Fruit fly (Drosophila melanogaster) whole organism, embryonic: Measurements from ENCODE around the gene CG5835.

Source experiments
- Blimp-1 ChIP-seq: fragments of 200-800 bp; sonication (Bioruptor generic); optimal IDR thresholded peaks from 3 replicates; lab custom pipeline; 2018; ENCODE audit warnings: missing biosample characterization, missing genetic modification characterization, mild to moderate bottlenecking, moderate library complexity, missing genetic modification reagents
- CG10979 ChIP-seq: fragments of 200-800 bp; sonication (Bioruptor generic); optimal IDR thresholded peaks from 2 replicates; lab custom pipeline; 2018; ENCODE audit warnings: missing biosample characterization, mild to moderate bottlenecking, missing genetic modification characterization, moderate library complexity
- CG11504 ChIP-seq: fragments of 200-800 bp; sonication (Bioruptor generic); optimal IDR thresholded peaks from 3 replicates; lab custom pipeline; 2019; ENCODE audit warnings: missing biosample characterization, mild to moderate bottlenecking, missing genetic modification characterization, moderate library complexity
- CG12391 ChIP-seq: fragments of 200-800 bp; sonication (Bioruptor generic); optimal IDR thresholded peaks from 3 replicates; lab custom pipeline; 2018; ENCODE audit warnings: missing biosample characterization, mild to moderate bottlenecking, missing genetic modification characterization, moderate library complexity
- CG14710 ChIP-seq: fragments of 200-800 bp; sonication (Bioruptor generic); optimal IDR thresholded peaks from 3 replicates; lab custom pipeline; 2019; ENCODE audit warnings: missing biosample characterization, mild to moderate bottlenecking, missing genetic modification characterization, moderate library complexity
- CG1603 ChIP-seq: fragments of 200-800 bp; sonication (Bioruptor generic); optimal IDR thresholded peaks from 2 replicates; lab custom pipeline; 2019; ENCODE audit warnings: missing biosample characterization, mild to moderate bottlenecking, missing genetic modification characterization, moderate library complexity
- CG17328 ChIP-seq: fragments of 200-800 bp; sonication (Bioruptor generic); IDR thresholded peaks from 2 replicates; pipeline ENCODE4 v1.3.6; 2022; ENCODE audit warnings: missing biosample characterization, missing genetic modification characterization
- CG17359 ChIP-seq: fragments of 200-800 bp; sonication (Bioruptor generic); optimal IDR thresholded peaks from 3 replicates; lab custom pipeline; 2018; ENCODE audit warnings: missing biosample characterization, mild to moderate bottlenecking, missing genetic modification characterization, moderate library complexity
- CG17802 ChIP-seq: fragments of 200-800 bp; sonication (Bioruptor generic); optimal IDR thresholded peaks from 2 replicates; lab custom pipeline; 2018; ENCODE audit warnings: missing biosample characterization, mild to moderate bottlenecking, missing genetic modification characterization, moderate library complexity
- CG18262 ChIP-seq: fragments of 200-800 bp; optimal IDR thresholded peaks from 3 replicates; lab custom pipeline; 2019; ENCODE audit warnings: missing biosample characterization, mild to moderate bottlenecking, missing genetic modification characterization, moderate library complexity
- CG2712 ChIP-seq: fragments of 200-800 bp; optimal IDR thresholded peaks from 3 replicates; lab custom pipeline; 2019; ENCODE audit warnings: missing biosample characterization, mild to moderate bottlenecking, missing genetic modification characterization, moderate library complexity
- CG31441 ChIP-seq: fragments of 200-800 bp; sonication (Bioruptor generic); IDR thresholded peaks from 2 replicates; pipeline ENCODE4 v1.3.6; 2022; ENCODE audit warnings: missing biosample characterization, missing genetic modification characterization
- CG3995 ChIP-seq: fragments of 200-800 bp; sonication (Bioruptor generic); optimal IDR thresholded peaks from 3 replicates; lab custom pipeline; 2016; ENCODE audit warnings: missing biosample characterization, missing genetic modification characterization
- CG6254 ChIP-seq: fragments of 200-800 bp; sonication (Bioruptor generic); optimal IDR thresholded peaks from 3 replicates; lab custom pipeline; 2017; ENCODE audit warnings: mild to moderate bottlenecking, missing biosample characterization, missing genetic modification reagents, missing genetic modification characterization
- CG7372 ChIP-seq: fragments of 200-800 bp; sonication (Bioruptor generic); IDR thresholded peaks from 2 replicates; pipeline ENCODE4 v1.3.6; 2022; ENCODE audit warnings: missing biosample characterization, missing genetic modification characterization
- CTCF ChIP-seq: fragments of 200-800 bp; sonication (Bioruptor generic); optimal IDR thresholded peaks from 2 replicates; lab custom pipeline; 2017; ENCODE audit warnings: missing biosample characterization, mild to moderate bottlenecking, missing genetic modification characterization, moderate library complexity
- Dek ChIP-seq: fragments of 200-800 bp; sonication (Bioruptor generic); optimal IDR thresholded peaks from 3 replicates; lab custom pipeline; 2019; ENCODE audit warnings: missing biosample characterization, mild to moderate bottlenecking, missing genetic modification characterization, moderate library complexity
- Drgx ChIP-seq: fragments of 200-800 bp; sonication (Bioruptor generic); IDR thresholded peaks from 2 replicates; pipeline ENCODE4 v1.3.6; 2022; ENCODE audit warnings: missing biosample characterization, missing genetic modification characterization
- H2.0 ChIP-seq: fragments of 200-800 bp; sonication (Bioruptor generic); IDR thresholded peaks from 2 replicates; pipeline ENCODE4 v1.3.6; 2022; ENCODE audit warnings: missing biosample characterization, missing genetic modification characterization
- Oli ChIP-seq: fragments of 200-800 bp; sonication (Bioruptor generic); optimal IDR thresholded peaks from 2 replicates; lab custom pipeline; 2018; ENCODE audit warnings: missing biosample characterization, mild to moderate bottlenecking, missing genetic modification characterization, moderate library complexity
- Sox102F ChIP-seq: fragments of 200-800 bp; sonication (Bioruptor generic); optimal IDR thresholded peaks from 2 replicates; lab custom pipeline; 2018; ENCODE audit warnings: missing biosample characterization, mild to moderate bottlenecking, missing genetic modification characterization, moderate library complexity
- YL-1 ChIP-seq: fragments of 200-800 bp; sonication (Bioruptor generic); optimal IDR thresholded peaks from 3 replicates; lab custom pipeline; 2017; ENCODE audit warnings: missing biosample characterization, mild to moderate bottlenecking, missing genetic modification characterization
- bigmax ChIP-seq: fragments of 200-800 bp; sonication (Bioruptor generic); optimal IDR thresholded peaks from 2 replicates; lab custom pipeline; 2018; ENCODE audit warnings: missing biosample characterization, mild to moderate bottlenecking, missing genetic modification characterization
- bsh ChIP-seq, 2 experiments: fragments of 200-800 bp; sonication (Bioruptor generic); optimal IDR thresholded peaks; 2 replicates each; lab custom pipeline; 2017 to 2018; ENCODE audit warnings: mild to moderate bottlenecking in 2 of 2, missing biosample characterization in 2 of 2, missing genetic modification characterization in 2 of 2, moderate library complexity in 1 of 2
- chinmo ChIP-seq: fragments of 200-800 bp; sonication (Bioruptor generic); IDR thresholded peaks from 4 replicates; pipeline ENCODE4 v1.3.6; 2022; ENCODE audit warnings: missing biosample characterization, missing genetic modification characterization; ENCODE audit not compliant: partially characterized antibody
- dmrt11E ChIP-seq: fragments of 200-800 bp; sonication (Bioruptor generic); optimal IDR thresholded peaks from 3 replicates; lab custom pipeline; 2018; ENCODE audit warnings: missing biosample characterization, mild to moderate bottlenecking, missing genetic modification characterization, moderate library complexity
- dmrt99B ChIP-seq: fragments of 200-800 bp; sonication (Bioruptor generic); optimal IDR thresholded peaks from 2 replicates; lab custom pipeline; 2018; ENCODE audit warnings: missing biosample characterization, mild to moderate bottlenecking, missing genetic modification characterization, moderate library complexity
- dysf ChIP-seq: fragments of 200-800 bp; sonication (Bioruptor generic); IDR thresholded peaks from 3 replicates; pipeline ENCODE4 v1.3.6; 2022; ENCODE audit warnings: missing biosample characterization, missing genetic modification characterization
- gem ChIP-seq: fragments of 200-800 bp; sonication (Bioruptor generic); optimal IDR thresholded peaks from 2 replicates; lab custom pipeline; 2019; ENCODE audit warnings: missing biosample characterization, mild to moderate bottlenecking, missing genetic modification characterization, moderate library complexity
- grau ChIP-seq: fragments of 200-800 bp; optimal IDR thresholded peaks from 3 replicates; lab custom pipeline; 2019; ENCODE audit warnings: missing biosample characterization, mild to moderate bottlenecking, missing genetic modification characterization, moderate library complexity
- hbn ChIP-seq: fragments of 200-800 bp; sonication (Bioruptor generic); IDR thresholded peaks from 2 replicates; pipeline ENCODE4 v1.3.6; 2022; ENCODE audit warnings: missing biosample characterization, missing genetic modification characterization; ENCODE audit not compliant: partially characterized antibody
- hkb ChIP-seq, 2 experiments: fragments of 200-800 bp in 1 of 2; fragments of >200 bp in 1 of 2; sonication (Bioruptor generic) in 1 of 2; IDR thresholded peaks in 1 of 2; optimal IDR thresholded peaks in 1 of 2; 2 replicates each; pipeline versions ENCODE4 v1.3.6 to Lab custom; 2017 to 2022; ENCODE audit warnings: missing biosample characterization in 1 of 2, missing genetic modification characterization in 1 of 2
- nmo ChIP-seq: fragments of 200-800 bp; sonication (Bioruptor generic); optimal IDR thresholded peaks from 2 replicates; lab custom pipeline; 2018; ENCODE audit warnings: missing biosample characterization, mild to moderate bottlenecking, missing genetic modification characterization, moderate library complexity
- phol ChIP-seq: fragments of 200-800 bp; sonication (Bioruptor generic); optimal IDR thresholded peaks from 3 replicates; lab custom pipeline; 2018; ENCODE audit warnings: missing biosample characterization, mild to moderate bottlenecking, missing genetic modification characterization, moderate library complexity
- row ChIP-seq: fragments of 200-800 bp; sonication (Bioruptor generic); IDR thresholded peaks from 3 replicates; pipeline ENCODE4 v1.3.6; 2022; ENCODE audit warnings: missing biosample characterization, missing genetic modification characterization
- sens ChIP-seq: fragments of 200-800 bp; sonication (Bioruptor generic); peaks from one replicate; lab custom pipeline; 2016; ENCODE audit warnings: missing biosample characterization, missing genetic modification characterization
- sens-2 ChIP-seq: fragments of 200-800 bp; sonication (Bioruptor generic); IDR thresholded peaks from 2 replicates; pipeline ENCODE4 v1.3.6; 2022; ENCODE audit warnings: missing biosample characterization, missing genetic modification characterization
- tap ChIP-seq: fragments of 200-800 bp; optimal IDR thresholded peaks from 3 replicates; lab custom pipeline; 2019; ENCODE audit warnings: missing biosample characterization, mild to moderate bottlenecking, missing genetic modification characterization, moderate library complexity
- unpg ChIP-seq: fragments of 200-800 bp; sonication (Bioruptor generic); optimal IDR thresholded peaks from 3 replicates; lab custom pipeline; 2018; ENCODE audit warnings: missing biosample characterization, mild to moderate bottlenecking, missing genetic modification characterization, moderate library complexity

The CG5835 gene

dm6 chr3R:19105821-19106220 lies 47.7 kb downstream of the CG5835 start (continued):
- no peak for TF ChIP-seq bigmax (GFP tag; lab: Kevin White, UChicago)
- peak; percentile 27 for TF ChIP-seq grau (tag; lab: Kevin White, UChicago)
- no peak for TF ChIP-seq YL-1

- peak; percentile 24 for TF ChIP-seq CG17359 (tag; lab: Kevin White, UChicago)
- peak; percentile 0 for TF ChIP-seq CG2712 (tag; lab: Kevin White, UChicago)
- no peak for TF ChIP-seq Dek (tag; lab: Kevin White, UChicago)
- TF ChIP-seq CG3995 (GFP tag; lab: Kevin White, UChicago), result no peak
- 0 out of 2 replicates have a peak, but pooled peaks have one; percentile 24 for TF ChIP-seq sens-2
- peak; percentile 34 to 47 for TF ChIP-seq bsh (GFP tag; optimal IDR thresholded peaks at IDR 0.05; lab: Kevin White, UChicago)
- 0 out of 3 replicates have a peak, but pooled peaks have one; percentile 10 for TF ChIP-seq row (GFP tag; lab: Robert Waterston, UW)
- no peak for TF ChIP-seq hbn (GFP tag; lab: Robert Waterston, UW)
- TF ChIP-seq dysf, result 0 out of 3 replicates have a peak, but pooled peaks have one; percentile 12
- peak; percentile 84 for TF ChIP-seq Drgx (GFP tag; lab: Robert Waterston, UW)
- TF ChIP-seq CG17802, result no peak
- TF ChIP-seq CG18262 (tag; lab: Kevin White, UChicago), result peak; percentile 1
- TF ChIP-seq CG31441 (GFP tag; lab: Robert Waterston, UW), result 0 out of 2 replicates have a peak, but pooled peaks have one; percentile 35
- peak; percentile 2 for TF ChIP-seq unpg (GFP tag; lab: Kevin White, UChicago)
- TF ChIP-seq hkb (optimal IDR thresholded peaks at IDR 0.05; lab: Kevin White, UChicago), result no peak
- 0 out of 2 replicates have a peak, but pooled peaks have one; percentile 37 for TF ChIP-seq hkb (GFP tag; IDR thresholded peaks at IDR 0.05; lab: Robert Waterston, UW)
- peak; percentile 32 for TF ChIP-seq gem
- TF ChIP-seq CG11504 (tag; lab: Kevin White, UChicago), result peak; percentile 32
- TF ChIP-seq sens (GFP tag; lab: Kevin White, UChicago), result peak; percentile 70
- peak; percentile 4 for TF ChIP-seq dmrt11E (tag; lab: Kevin White, UChicago)
- peak; percentile 48 for TF ChIP-seq CG1603 (tag; lab: Kevin White, UChicago)
- peak; percentile 18 for TF ChIP-seq CG6254
- TF ChIP-seq Blimp-1 (GFP tag; lab: Kevin White, UChicago), result peak; percentile 36
- TF ChIP-seq Sox102F (GFP tag; lab: Kevin White, UChicago), result peak; percentile 25
- peak; percentile 9 for TF ChIP-seq dmrt99B
- TF ChIP-seq tap (tag; lab: Kevin White, UChicago), result no peak
- TF ChIP-seq CG17328 (GFP tag; lab: Robert Waterston, UW), result peak; percentile 30; the same call in 1 of the 2 replicates
- TF ChIP-seq Oli (tag; lab: Kevin White, UChicago), result peak; percentile 30
- TF ChIP-seq CG12391 (tag; lab: Kevin White, UChicago), result peak; percentile 9
- no peak for TF ChIP-seq H2.0 (GFP tag; lab: Robert Waterston, UW)
- peak; percentile 19 for TF ChIP-seq phol
- no peak for TF ChIP-seq CG7372
- TF ChIP-seq nmo, result peak; percentile 10
- peak; percentile 18 for TF ChIP-seq CG10979 (tag; lab: Kevin White, UChicago)
- TF ChIP-seq, all 482 proteins: peak for 26
These were observed 49.4 kb downstream of the CG5835 start for dm6 chr3R:19104123-19104522.

- TF ChIP-seq chinmo (GFP tag; lab: Robert Waterston, UW) (0 out of 4 replicates have a peak, but pooled peaks have one; percentile 27), CG14710 (tag; lab: Kevin White, UChicago) (no peak), CTCF (GFP tag; lab: Kevin White, UChicago) (peak; percentile 51)
These were observed 50.3 kb downstream of the CG5835 start for dm6 chr3R:19103189-19103588.
